Fruit fly (Drosophila melanogaster): Measurements from ENCODE around the gene Arglu1.

The Arglu1 gene

dm6 chr2L:9930280-9930679 is 7.7 kb downstream of the Arglu1 start, which contains the start of gene CG42367:
CG42367 (plus strand) TSS chr2L:9930580.
- TF ChIP-seq usp (GFP tag; optimal IDR thresholded peaks at IDR 0.05) (no peak), EcR (GFP tag; optimal IDR thresholded peaks at IDR 0.05) (no peak), CG8478 (optimal IDR thresholded peaks at IDR 0.05) (no peak), psq (optimal IDR thresholded peaks at IDR 0.05) (no peak), pan (optimal IDR thresholded peaks at IDR 0.05) (no peak)

- TF ChIP-seq pan (optimal IDR thresholded peaks at IDR 0.05) (no peak), EcR (GFP tag; optimal IDR thresholded peaks at IDR 0.05) (no peak)
Observed at dm6 chr2L:9924765-9925164, 13.2 kb downstream of the Arglu1 start, which contains the start of the genes TbCMF46 and CG42366. TbCMF46 (minus strand) TSS chr2L:9924865. CG42366 (plus strand) TSS chr2L:9925161.

- no peak for TF ChIP-seq psq (optimal IDR thresholded peaks at IDR 0.05)
- no peak for TF ChIP-seq pan (optimal IDR thresholded peaks at IDR 0.05)
- no peak for TF ChIP-seq Dll (optimal IDR thresholded peaks at IDR 0.05)
- no peak for TF ChIP-seq CG8478 (optimal IDR thresholded peaks at IDR 0.05)
- TF ChIP-seq EcR (GFP tag; optimal IDR thresholded peaks at IDR 0.05): no peak
- TF ChIP-seq usp (GFP tag; optimal IDR thresholded peaks at IDR 0.05): no peak
Observed at dm6 chr2L:9921401-9921800, 16.5 kb downstream of the Arglu1 start, which contains the start of gene CG4592. CG4592 (plus strand) TSS chr2L:9921633.

- TF ChIP-seq psq (optimal IDR thresholded peaks at IDR 0.05) (no peak), pan (optimal IDR thresholded peaks at IDR 0.05) (no peak), Dll (optimal IDR thresholded peaks at IDR 0.05) (no peak), EcR (GFP tag; optimal IDR thresholded peaks at IDR 0.05) (no peak), usp (GFP tag; optimal IDR thresholded peaks at IDR 0.05) (no peak)
Observed at dm6 chr2L:9919949-9920348, 18.0 kb downstream of the Arglu1 start, which contains the start of gene CG4594. CG4594 (plus strand) TSS chr2L:9920160.

- TF ChIP-seq EcR (GFP tag; optimal IDR thresholded peaks at IDR 0.05): no peak
- TF ChIP-seq psq (optimal IDR thresholded peaks at IDR 0.05): no peak
- no peak for TF ChIP-seq pan (optimal IDR thresholded peaks at IDR 0.05)
- no peak for TF ChIP-seq CG8478 (optimal IDR thresholded peaks at IDR 0.05)
Observed at dm6 chr2L:9919218-9919617, 18.7 kb downstream of the Arglu1 start.

- TF ChIP-seq psq (optimal IDR thresholded peaks at IDR 0.05) (no peak), EcR (GFP tag; optimal IDR thresholded peaks at IDR 0.05) (no peak), usp (GFP tag; optimal IDR thresholded peaks at IDR 0.05) (no peak), pan (optimal IDR thresholded peaks at IDR 0.05) (no peak), CG8478 (optimal IDR thresholded peaks at IDR 0.05) (no peak), Dll (optimal IDR thresholded peaks at IDR 0.05) (no peak)
Observed at dm6 chr2L:9918020-9918959, 19.6 kb downstream of the Arglu1 start, which contains the start of the genes CG5885 and CG4598. CG5885 (minus strand) TSS chr2L:9918330. CG4598 (plus strand) TSS chr2L:9918618.

dm6 chr2L:9915011-9915850 is 22.7 kb downstream of the Arglu1 start, which contains the start of gene yip2:
yip2 (plus strand) TSS chr2L:9915253.
- TF ChIP-seq Dll (optimal IDR thresholded peaks at IDR 0.05) (no peak), usp (GFP tag; optimal IDR thresholded peaks at IDR 0.05) (no peak), CG8478 (optimal IDR thresholded peaks at IDR 0.05) (no peak), pan (optimal IDR thresholded peaks at IDR 0.05) (no peak), psq (optimal IDR thresholded peaks at IDR 0.05) (no peak), EcR (GFP tag; optimal IDR thresholded peaks at IDR 0.05) (no peak)

dm6 chr2L:9912570-9913260 is 25.2 kb downstream of the Arglu1 start, which contains the start of the genes Etl1 and Srp54:
Etl1 (minus strand) TSS chr2L:9912608.
Srp54 (plus strand) TSS chr2L:9912911.
- TF ChIP-seq Dll (optimal IDR thresholded peaks at IDR 0.05) (no peak), CG8478 (optimal IDR thresholded peaks at IDR 0.05) (no peak)

dm6 chr2L:9911783-9912182 is 26.2 kb downstream of the Arglu1 start:
- TF ChIP-seq Dll (optimal IDR thresholded peaks at IDR 0.05) (no peak), CG8478 (optimal IDR thresholded peaks at IDR 0.05) (no peak), psq (optimal IDR thresholded peaks at IDR 0.05) (no peak)

- TF ChIP-seq CG8478 (optimal IDR thresholded peaks at IDR 0.05) (no peak), Dll (optimal IDR thresholded peaks at IDR 0.05) (no peak), EcR (GFP tag; optimal IDR thresholded peaks at IDR 0.05) (no peak), usp (GFP tag; optimal IDR thresholded peaks at IDR 0.05) (no peak), pan (optimal IDR thresholded peaks at IDR 0.05) (no peak), psq (optimal IDR thresholded peaks at IDR 0.05) (no peak)
Observed at dm6 chr2L:9908468-9908967, 29.4 kb downstream of the Arglu1 start, which contains the start of gene CG13124. CG13124 (minus strand) TSS chr2L:9908633.
